Worm (Caenorhabditis elegans): Measurements from ENCODE around the gene Y57G11C.30.

DNA sequence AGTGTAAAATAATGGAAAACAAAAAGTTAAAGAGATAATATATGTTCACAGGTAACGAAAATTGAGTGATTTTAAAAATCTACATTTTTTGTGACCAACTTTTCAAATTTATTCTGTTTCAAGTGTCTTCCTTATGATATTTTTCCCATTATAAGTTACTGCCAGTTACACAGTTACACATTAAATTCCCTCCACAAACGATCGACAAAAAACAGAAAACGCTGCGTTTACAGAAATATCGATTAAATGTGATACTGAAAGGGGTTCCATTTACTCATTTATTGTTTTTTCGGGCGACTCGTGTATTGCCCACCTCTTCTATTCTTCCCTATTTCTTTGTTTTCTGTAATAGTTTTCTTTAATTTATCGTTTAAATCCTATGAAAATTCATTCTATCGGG is 1.7 kb upstream of the Y57G11C.30 start, which contains the start of gene Y57G11C.1144:
- TF ChIP-seq nhr-11 (tag; optimal IDR thresholded peaks at IDR 0.05) = no peak
- no peak for TF ChIP-seq lsy-2 (tag; optimal IDR thresholded peaks at IDR 0.05)
- TF ChIP-seq lin-39 (tag; optimal IDR thresholded peaks at IDR 0.05) = no peak
- no peak for TF ChIP-seq nhr-6 (tag; optimal IDR thresholded peaks at IDR 0.05)
- TF ChIP-seq unc-62 (GFP tag; optimal IDR thresholded peaks at IDR 0.05) = no peak
- no peak for TF ChIP-seq ztf-11 (tag; optimal IDR thresholded peaks at IDR 0.05)
- no peak for TF ChIP-seq aly-2 (tag; optimal IDR thresholded peaks at IDR 0.05)
- no peak for TF ChIP-seq mab-5 (tag; optimal IDR thresholded peaks at IDR 0.05)
- TF ChIP-seq blmp-1 (tag; optimal IDR thresholded peaks at IDR 0.05; ENCODE audit: insufficient read depth) = no peak
- TF ChIP-seq snpc-4 (tag; optimal IDR thresholded peaks at IDR 0.05) = no peak
- no peak for TF ChIP-seq egl-27 (tag; optimal IDR thresholded peaks at IDR 0.05)
- TF ChIP-seq nhr-77 (tag; optimal IDR thresholded peaks at IDR 0.05) = no peak
- TF ChIP-seq ama-1 (optimal IDR thresholded peaks at IDR 0.05) = no peak
- TF ChIP-seq mdl-1 (tag; optimal IDR thresholded peaks at IDR 0.05) = no peak

Data from whole organism, L2 larva.